Fruit fly (Drosophila melanogaster): ENCODE data around the gene CG33333.

DNA sequence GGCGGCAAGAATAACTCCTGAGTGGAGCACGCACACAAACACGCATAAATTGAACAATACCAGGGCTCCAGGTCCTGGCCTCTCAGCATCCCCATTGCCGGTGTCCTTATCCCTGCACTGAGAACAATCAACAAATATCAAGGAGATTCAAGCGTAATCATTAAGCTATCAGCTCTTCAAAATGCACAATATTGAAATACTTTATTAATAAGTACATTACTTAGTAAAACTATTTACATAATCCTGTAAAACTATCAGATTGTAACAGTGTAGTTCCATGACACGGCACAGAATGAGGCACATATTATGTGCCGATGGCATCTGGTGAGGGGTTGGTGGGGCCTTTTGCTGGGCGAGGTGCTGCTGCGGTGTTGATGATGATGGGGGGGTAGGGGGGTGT lies 46.2 kb upstream of the CG33333 start:
- no peak for TF ChIP-seq h (optimal IDR thresholded peaks at IDR 0.05)
- TF ChIP-seq psq (optimal IDR thresholded peaks at IDR 0.05), result no peak
- TF ChIP-seq Sin3A (optimal IDR thresholded peaks at IDR 0.05), result no peak
